Worm (Caenorhabditis elegans): ENCODE measurements around the gene ceh-1.

DNA sequence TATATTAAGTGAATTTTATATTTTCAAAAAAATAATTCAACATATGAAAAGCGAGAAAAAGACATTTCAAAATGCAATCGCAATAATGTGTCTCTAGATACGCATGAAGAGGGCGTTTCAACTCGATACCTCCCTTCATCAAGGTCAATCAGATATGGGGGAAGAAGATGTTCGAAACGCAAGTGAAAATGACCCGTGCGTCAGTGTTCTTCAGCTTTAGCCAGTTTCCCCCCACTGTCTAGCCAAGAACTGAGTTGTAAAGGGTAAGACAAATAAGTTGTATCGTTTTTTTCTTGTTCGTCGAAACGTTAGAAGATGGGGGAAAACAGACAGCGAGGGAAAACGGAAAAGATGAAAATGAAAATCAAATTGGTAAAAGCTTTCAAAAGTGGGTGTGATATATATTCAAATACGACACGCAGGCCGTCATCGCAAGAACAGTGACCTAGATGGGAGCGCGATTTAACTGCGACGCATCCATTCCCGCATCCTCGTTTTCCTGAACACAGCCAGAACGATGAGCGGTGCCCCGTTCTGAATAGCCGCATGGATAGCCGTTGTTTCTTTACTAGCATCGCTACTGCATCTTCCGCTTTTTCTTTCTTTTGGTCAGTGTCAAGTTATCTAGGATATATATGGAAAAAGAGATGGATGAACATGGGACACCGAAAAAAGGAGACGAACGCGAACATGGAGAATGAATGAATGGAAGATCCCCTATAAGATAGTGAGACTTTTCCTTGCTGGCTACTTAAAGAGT, 40.8 kb upstream of the ceh-1 start:
- TF ChIP-seq nhr-76 (tag; optimal IDR thresholded peaks at IDR 0.05) (no peak), lsy-2 (tag; optimal IDR thresholded peaks at IDR 0.05) (no peak), sox-4 (tag; optimal IDR thresholded peaks at IDR 0.05) (no peak), jun-1 (tag; optimal IDR thresholded peaks at IDR 0.05) (no peak), lin-15B (tag; optimal IDR thresholded peaks at IDR 0.05) (no peak), ceh-88 (GFP tag; IDR thresholded peaks at IDR 0.05) (no peak), nhr-77 (tag; optimal IDR thresholded peaks at IDR 0.05) (no peak), mef-2 (tag; optimal IDR thresholded peaks at IDR 0.05) (no peak), pag-3 (tag; optimal IDR thresholded peaks at IDR 0.05; ENCODE audit: borderline replicate concordance, insufficient read depth) (no peak), lin-39 (tag; optimal IDR thresholded peaks at IDR 0.05) (no peak), grh-1 (GFP tag; IDR thresholded peaks at IDR 0.05) (no peak), hlh-4 (tag; optimal IDR thresholded peaks at IDR 0.05) (no peak), mdl-1 (tag; optimal IDR thresholded peaks at IDR 0.05) (no peak), elt-3 (tag; optimal IDR thresholded peaks at IDR 0.05) (no peak)

All from whole organism, L1 larva.